Fruit fly (Drosophila melanogaster) whole organism, wandering third instar larva: ENCODE results near the gene Unc50.

ENCODE experiments used
- Abd-B ChIP-seq: fragments of >200 bp; optimal IDR thresholded peaks from 2 replicates; lab custom pipeline; 2017; ENCODE audit warnings: missing biosample characterization, missing genetic modification characterization
- br ChIP-seq: fragments of 200-800 bp; sonication (Bioruptor generic); optimal IDR thresholded peaks from 2 replicates; lab custom pipeline; 2016; ENCODE audit warnings: missing biosample characterization, missing genetic modification characterization

dm6 chr3R:8663668-8664283 is 12.6 kb downstream of the Unc50 start, which contains the start of gene CG8032:
- TF ChIP-seq Abd-B (no peak), br (GFP tag; lab: Kevin White, UChicago) (peak; percentile 52)
